Worm (Caenorhabditis elegans): ENCODE results near the gene eif-1.A.

Gene eif-1.A

ce11 chrIV:4811863-4812262 lies 1.1 kb downstream of the eif-1.A start, which contains the start of gene srw-95:
Gene srw-95, plus strand, starts transcription at chrIV:4812075.
- TF ChIP-seq unc-62 (GFP tag; optimal IDR thresholded peaks at IDR 0.05), result no peak

ce11 chrIV:4814185-4814584 lies 3.5 kb downstream of the eif-1.A start, which contains the start of gene srw-94:
Gene srw-94, plus strand, starts transcription at chrIV:4814485.
- no peak for TF ChIP-seq unc-62 (GFP tag; optimal IDR thresholded peaks at IDR 0.05)

ce11 chrIV:4821054-4821453 lies 10.3 kb downstream of the eif-1.A start, which contains the start of gene H06H21.8:
Gene H06H21.8, minus strand, starts transcription at chrIV:4821131.
- TF ChIP-seq unc-62 (GFP tag; optimal IDR thresholded peaks at IDR 0.05), result no peak

ce11 chrIV:4821843-4822242 lies 11.1 kb downstream of the eif-1.A start:
- TF ChIP-seq unc-62 (GFP tag; optimal IDR thresholded peaks at IDR 0.05), result no peak

ce11 chrIV:4827219-4827618 lies 16.5 kb downstream of the eif-1.A start, which contains the start of gene mpz-4:
Gene mpz-4, minus strand, starts transcription at chrIV:4827319.
- TF ChIP-seq unc-62 (GFP tag; optimal IDR thresholded peaks at IDR 0.05), result no peak

- no peak for TF ChIP-seq unc-62 (GFP tag; optimal IDR thresholded peaks at IDR 0.05)
Measured at ce11 chrIV:4829641-4830040, 18.9 kb downstream of the eif-1.A start.

ce11 chrIV:4842030-4842429 lies 31.3 kb downstream of the eif-1.A start:
- TF ChIP-seq unc-62 (GFP tag; optimal IDR thresholded peaks at IDR 0.05), result no peak

ce11 chrIV:4846793-4847192 lies 36.1 kb downstream of the eif-1.A start, which contains the start of gene tat-2:
Gene tat-2, minus strand, starts transcription at chrIV:4846893.
- TF ChIP-seq unc-62 (GFP tag; optimal IDR thresholded peaks at IDR 0.05), result no peak

- TF ChIP-seq unc-62 (GFP tag; optimal IDR thresholded peaks at IDR 0.05), result no peak
Measured at ce11 chrIV:4856195-4856594, 45.5 kb downstream of the eif-1.A start, which contains the start of gene Y17G9A.2. Gene Y17G9A.2, minus strand, starts transcription at chrIV:4856295.

- TF ChIP-seq unc-62 (GFP tag; optimal IDR thresholded peaks at IDR 0.05), result no peak
Measured at ce11 chrIV:4858573-4858972, 47.8 kb downstream of the eif-1.A start, which contains the start of gene Y17G9A.3. Gene Y17G9A.3, minus strand, starts transcription at chrIV:4858673.

- no peak for TF ChIP-seq unc-62 (GFP tag; optimal IDR thresholded peaks at IDR 0.05)
Measured at ce11 chrIV:4861449-4861848, 50.7 kb downstream of the eif-1.A start, which contains the start of the genes Y17G9A.4 and str-173. Gene Y17G9A.4, minus strand, starts transcription at chrIV:4861549. Gene str-173, plus strand, starts transcription at chrIV:4861773.

Data from whole organism, dauer.